Worm (Caenorhabditis elegans) whole organism, L1 larva: ENCODE measurements around the gene nep-11.

Experiments used
- C04F5.9 ChIP-seq: sonication (generic microtip); optimal IDR thresholded peaks from 2 replicates; lab custom pipeline; 2016; ENCODE audit warnings: missing genetic modification characterization, missing compliant biosample characterization
- dpl-1 ChIP-seq, 3 experiments: fragments of 150-350 bp in 2 of 3; sonication (generic microtip) in 1 of 3; optimal IDR thresholded peaks; 2 replicates each; lab custom pipeline; 2014 to 2017; ENCODE audit warnings: missing biosample characterization in 3 of 3, missing genetic modification characterization in 3 of 3, missing genetic modification reagents in 3 of 3
- elt-3 ChIP-seq, 6 experiments: fragments of 150-350 bp in 1 of 6; sonication (generic microtip); optimal IDR thresholded peaks; 2 replicates each; lab custom pipeline; 2017 to 2018; ENCODE audit warnings: missing biosample characterization in 6 of 6, missing genetic modification characterization in 6 of 6, inconsistent platforms in 1 of 6
- jun-1 ChIP-seq: fragments of 150-350 bp; optimal IDR thresholded peaks from 2 replicates; lab custom pipeline; 2014; ENCODE audit warnings: missing biosample characterization, missing genetic modification reagents, missing genetic modification characterization
- lin-14 ChIP-seq: fragments of 200-800 bp; sonication (Bioruptor generic); optimal IDR thresholded peaks from 2 replicates; lab custom pipeline; 2018; ENCODE audit warnings: mild to moderate bottlenecking, missing genetic modification characterization, moderate library complexity, missing compliant biosample characterization
- lin-39 ChIP-seq: fragments of 150-350 bp; optimal IDR thresholded peaks from 2 replicates; lab custom pipeline; 2014; ENCODE audit warnings: missing biosample characterization, missing genetic modification reagents, missing genetic modification characterization
- nhr-12 ChIP-seq: sonication (generic microtip); optimal IDR thresholded peaks from 2 replicates; lab custom pipeline; 2017; ENCODE audit warnings: missing biosample characterization, missing genetic modification characterization
- nhr-47 ChIP-seq: sonication (generic microtip); optimal IDR thresholded peaks from 2 replicates; lab custom pipeline; 2016; ENCODE audit warnings: mild to moderate bottlenecking, missing genetic modification characterization, moderate library complexity, missing compliant biosample characterization
- pag-3 ChIP-seq: sonication (generic microtip); optimal IDR thresholded peaks from 2 replicates; lab custom pipeline; 2017; ENCODE audit warnings: missing genetic modification characterization, mild to moderate bottlenecking, missing compliant biosample characterization, antibody characterized with exemption, borderline replicate concordance; ENCODE audit not compliant: insufficient read depth
- snpc-4 ChIP-seq: fragments of 150-350 bp; optimal IDR thresholded peaks from 2 replicates; lab custom pipeline; 2014; ENCODE audit warnings: missing biosample characterization, missing genetic modification characterization

- TF ChIP-seq nhr-12 (tag; lab: Kevin White, UChicago) (no peak), snpc-4 (no peak), lin-39 (tag; lab: Kevin White, UChicago) (no peak), lin-14 (no peak), C04F5.9 (no peak), pag-3 (tag; lab: Kevin White, UChicago) (no peak), dpl-1 (GFP tag; optimal IDR thresholded peaks at IDR 0.05; lab: Kevin White, UChicago) (no peak), jun-1 (tag; lab: Kevin White, UChicago) (no peak), elt-3 (tag; optimal IDR thresholded peaks at IDR 0.05; lab: Kevin White, UChicago) (no peak), nhr-47 (tag; lab: Kevin White, UChicago) (no peak)
Observed at ce11 chrII:3458209-3458608, 32.9 kb upstream of the nep-11 start, which contains the start of the genes C16C8.26 and C16C8.19.
